Fruit fly (Drosophila melanogaster) whole organism, embryonic: ENCODE data around the gene Atu.
A peak's percentile ranks its signal among the peaks of the same experiment; 100 is the strongest.

Experiments
- BEAF-32 ChIP-seq: fragments of 200-800 bp; sonication (Bioruptor generic); optimal IDR thresholded peaks from 3 replicates; lab custom pipeline; 2017; ENCODE audit warnings: missing biosample characterization, missing genetic modification characterization, mild to moderate bottlenecking, moderate library complexity, missing genetic modification reagents
- Bdp1 ChIP-seq: fragments of 200-800 bp; sonication (Bioruptor generic); optimal IDR thresholded peaks from 3 replicates; lab custom pipeline; 2016; ENCODE audit warnings: missing biosample characterization, missing genetic modification characterization
- CG11247 ChIP-seq: fragments of 200-800 bp; sonication (Bioruptor generic); IDR thresholded peaks from 2 replicates; pipeline ENCODE4 v1.3.6; 2022; ENCODE audit warnings: missing biosample characterization, missing genetic modification characterization
- CG11723 ChIP-seq: fragments of 200-800 bp; sonication (Bioruptor generic); optimal IDR thresholded peaks from 2 replicates; lab custom pipeline; 2017; ENCODE audit warnings: missing biosample characterization, mild to moderate bottlenecking, missing genetic modification characterization
- CG12391 ChIP-seq: fragments of 200-800 bp; sonication (Bioruptor generic); optimal IDR thresholded peaks from 3 replicates; lab custom pipeline; 2018; ENCODE audit warnings: missing biosample characterization, mild to moderate bottlenecking, missing genetic modification characterization, moderate library complexity
- CG12769 ChIP-seq: fragments of 200-800 bp; sonication (Bioruptor generic); optimal IDR thresholded peaks from 2 replicates; lab custom pipeline; 2019; ENCODE audit warnings: missing biosample characterization, mild to moderate bottlenecking, missing genetic modification characterization, moderate library complexity
- CG15479 ChIP-seq: fragments of 200-800 bp; sonication (Bioruptor generic); optimal IDR thresholded peaks from 3 replicates; lab custom pipeline; 2019; ENCODE audit warnings: missing biosample characterization, mild to moderate bottlenecking, missing genetic modification characterization, moderate library complexity
- CG1647 ChIP-seq: fragments of 200-800 bp; sonication (Bioruptor generic); optimal IDR thresholded peaks from 3 replicates; lab custom pipeline; 2016; ENCODE audit warnings: missing biosample characterization, missing genetic modification characterization
- CG17186 ChIP-seq: fragments of 200-800 bp; sonication (Bioruptor generic); optimal IDR thresholded peaks from 3 replicates; lab custom pipeline; 2017; ENCODE audit warnings: missing biosample characterization, missing genetic modification reagents, missing genetic modification characterization
- CG17385 ChIP-seq: fragments of 200-800 bp; sonication (Bioruptor generic); optimal IDR thresholded peaks from 3 replicates; lab custom pipeline; 2018; ENCODE audit warnings: missing biosample characterization, mild to moderate bottlenecking, missing genetic modification characterization
- CG32532 ChIP-seq: fragments of 200-800 bp; sonication (Bioruptor generic); IDR thresholded peaks from 2 replicates; pipeline ENCODE4 v1.3.6; 2022; ENCODE audit warnings: missing biosample characterization, missing genetic modification characterization
- CG33557 ChIP-seq: fragments of 200-800 bp; sonication (Bioruptor generic); optimal IDR thresholded peaks from 2 replicates; lab custom pipeline; 2019; ENCODE audit warnings: missing biosample characterization, mild to moderate bottlenecking, missing genetic modification characterization, moderate library complexity
- CG3838 ChIP-seq: fragments of 200-800 bp; sonication (Bioruptor generic); optimal IDR thresholded peaks from 3 replicates; lab custom pipeline; 2016; ENCODE audit warnings: missing biosample characterization, missing genetic modification characterization
- CG3847 ChIP-seq: fragments of 200-800 bp; sonication (Bioruptor generic); IDR thresholded peaks from 2 replicates; pipeline ENCODE4 v1.3.6; 2022; ENCODE audit warnings: missing biosample characterization, missing genetic modification characterization
- CG4282 ChIP-seq: fragments of 200-800 bp; sonication (Bioruptor generic); optimal IDR thresholded peaks from 2 replicates; lab custom pipeline; 2016; ENCODE audit warnings: missing biosample characterization, missing genetic modification characterization
- CG4707 ChIP-seq: fragments of 200-800 bp; sonication (Bioruptor generic); optimal IDR thresholded peaks from 2 replicates; lab custom pipeline; 2018; ENCODE audit warnings: missing biosample characterization, mild to moderate bottlenecking, missing genetic modification characterization, moderate library complexity
- CG5245 ChIP-seq: fragments of 200-800 bp; sonication (Bioruptor generic); optimal IDR thresholded peaks from 3 replicates; lab custom pipeline; 2016; ENCODE audit warnings: missing biosample characterization, missing genetic modification characterization
- CG6689 ChIP-seq: fragments of 200-800 bp; sonication (Bioruptor generic); IDR thresholded peaks from 2 replicates; pipeline ENCODE4 v1.3.6; 2022; ENCODE audit warnings: missing biosample characterization, missing genetic modification characterization
- CG7372 ChIP-seq: fragments of 200-800 bp; sonication (Bioruptor generic); IDR thresholded peaks from 2 replicates; pipeline ENCODE4 v1.3.6; 2022; ENCODE audit warnings: missing biosample characterization, missing genetic modification characterization
- CG7963 ChIP-seq: fragments of 200-800 bp; sonication (Bioruptor generic); IDR thresholded peaks from 3 replicates; pipeline ENCODE4 v1.3.6; 2022; ENCODE audit warnings: missing biosample characterization, missing genetic modification characterization; ENCODE audit not compliant: partially characterized antibody
- CG9215 ChIP-seq: fragments of 200-800 bp; sonication (Bioruptor generic); IDR thresholded peaks from 2 replicates; pipeline ENCODE4 v1.3.6; 2022; ENCODE audit warnings: missing biosample characterization, missing genetic modification characterization
- Camta ChIP-seq: fragments of 200-800 bp; sonication (Bioruptor generic); optimal IDR thresholded peaks from 2 replicates; lab custom pipeline; 2016; ENCODE audit warnings: missing biosample characterization, missing genetic modification characterization
- Dfd ChIP-seq, 2 experiments: fragments of >200 bp; optimal IDR thresholded peaks; 2 replicates each; lab custom pipeline; 2017; ENCODE audit warnings: missing biosample characterization in 2 of 2, missing genetic modification characterization in 2 of 2
- Doc2 ChIP-seq: fragments of 200-800 bp; sonication (Bioruptor generic); IDR thresholded peaks from 2 replicates; pipeline ENCODE4 v1.3.6; 2022; ENCODE audit warnings: missing biosample characterization, missing genetic modification characterization
- HHEX ChIP-seq: fragments of 200-800 bp; sonication (Bioruptor generic); optimal IDR thresholded peaks from 3 replicates; lab custom pipeline; 2017; ENCODE audit warnings: missing biosample characterization, mild to moderate bottlenecking, missing genetic modification characterization, missing genetic modification reagents
- Hr3 ChIP-seq: fragments of 200-800 bp; sonication (Bioruptor generic); optimal IDR thresholded peaks from 3 replicates; lab custom pipeline; 2016; ENCODE audit warnings: missing biosample characterization, missing genetic modification characterization
- Hr51 ChIP-seq, 2 experiments: fragments of 200-800 bp; sonication (Bioruptor generic); optimal IDR thresholded peaks; 2 replicates in 1 of 2; 3 replicates in 1 of 2; lab custom pipeline; 2016 to 2018; ENCODE audit warnings: missing biosample characterization in 2 of 2, missing genetic modification characterization in 2 of 2, mild to moderate bottlenecking in 1 of 2, moderate library complexity in 1 of 2
- Hsf ChIP-seq: fragments of 200-800 bp; sonication (Bioruptor generic); optimal IDR thresholded peaks from 3 replicates; lab custom pipeline; 2016; ENCODE audit warnings: missing biosample characterization, missing genetic modification characterization
- Spps ChIP-seq: fragments of 200-800 bp; sonication (Bioruptor generic); optimal IDR thresholded peaks from 2 replicates; lab custom pipeline; 2018; ENCODE audit warnings: missing biosample characterization, mild to moderate bottlenecking, missing genetic modification characterization
- Xbp1 ChIP-seq: fragments of 200-800 bp; sonication (Bioruptor generic); optimal IDR thresholded peaks from 3 replicates; lab custom pipeline; 2016; ENCODE audit warnings: missing biosample characterization, mild to moderate bottlenecking, missing genetic modification characterization
- ase ChIP-seq: fragments of 200-800 bp; sonication (Bioruptor generic); IDR thresholded peaks from 3 replicates; pipeline ENCODE4 v1.3.6; 2022; ENCODE audit warnings: missing biosample characterization, missing genetic modification characterization
- bcd ChIP-seq: fragments of 200-800 bp; sonication (Bioruptor generic); optimal IDR thresholded peaks from 2 replicates; lab custom pipeline; 2017; ENCODE audit warnings: missing biosample characterization, mild to moderate bottlenecking, missing genetic modification characterization
- cwo ChIP-seq: fragments of 200-800 bp; sonication (Bioruptor generic); optimal IDR thresholded peaks from 3 replicates; lab custom pipeline; 2017; ENCODE audit warnings: missing biosample characterization, missing genetic modification characterization, mild to moderate bottlenecking, moderate library complexity, missing genetic modification reagents
- dan ChIP-seq: fragments of 200-800 bp; sonication (Bioruptor generic); IDR thresholded peaks from 2 replicates; pipeline ENCODE4 v1.3.6; 2022; ENCODE audit warnings: missing biosample characterization, missing genetic modification characterization
- disco-r ChIP-seq: fragments of 200-800 bp; sonication (Bioruptor generic); optimal IDR thresholded peaks from 2 replicates; lab custom pipeline; 2016; ENCODE audit warnings: missing biosample characterization, missing genetic modification characterization
- ems ChIP-seq: fragments of 200-800 bp; sonication (Bioruptor generic); optimal IDR thresholded peaks from 3 replicates; lab custom pipeline; 2016; ENCODE audit warnings: missing biosample characterization, missing genetic modification characterization
- exex ChIP-seq: fragments of 200-800 bp; sonication (Bioruptor generic); optimal IDR thresholded peaks from 4 replicates; lab custom pipeline; 2018; ENCODE audit warnings: missing biosample characterization, mild to moderate bottlenecking, missing genetic modification characterization, moderate library complexity
- gsb-n ChIP-seq: fragments of 200-800 bp; sonication (Bioruptor generic); optimal IDR thresholded peaks from 3 replicates; lab custom pipeline; 2018; ENCODE audit warnings: missing biosample characterization, mild to moderate bottlenecking, missing genetic modification characterization
- ham ChIP-seq: fragments of 200-800 bp; sonication (Bioruptor generic); IDR thresholded peaks from 2 replicates; pipeline ENCODE4 v1.3.6; 2022; ENCODE audit warnings: missing biosample characterization, missing genetic modification characterization
- her ChIP-seq: fragments of 200-800 bp; sonication (Bioruptor generic); optimal IDR thresholded peaks from 2 replicates; lab custom pipeline; 2016; ENCODE audit warnings: missing biosample characterization, missing genetic modification characterization
- jigr1 ChIP-seq: fragments of 200-800 bp; sonication (Bioruptor generic); IDR thresholded peaks from 3 replicates; pipeline ENCODE4 v1.3.6; 2022; ENCODE audit warnings: missing biosample characterization, missing genetic modification characterization
- jing ChIP-seq: fragments of 200-800 bp; sonication (Bioruptor generic); optimal IDR thresholded peaks from 2 replicates; lab custom pipeline; 2018; ENCODE audit warnings: missing biosample characterization, mild to moderate bottlenecking, missing genetic modification characterization
- klu ChIP-seq: fragments of 200-800 bp; sonication (Bioruptor generic); IDR thresholded peaks from 2 replicates; pipeline ENCODE4 v1.3.6; 2022; ENCODE audit warnings: missing biosample characterization, missing genetic modification characterization
- lbe ChIP-seq: fragments of 200-800 bp; sonication (Bioruptor generic); optimal IDR thresholded peaks from 2 replicates; lab custom pipeline; 2016; ENCODE audit warnings: missing biosample characterization, mild to moderate bottlenecking, missing genetic modification characterization
- odd ChIP-seq: fragments of 200-800 bp; sonication (Bioruptor generic); optimal IDR thresholded peaks from 2 replicates; lab custom pipeline; 2017; ENCODE audit warnings: missing biosample characterization, mild to moderate bottlenecking, missing genetic modification characterization
- pros ChIP-seq: fragments of 200-800 bp; sonication (Bioruptor generic); optimal IDR thresholded peaks from 3 replicates; lab custom pipeline; 2019; ENCODE audit warnings: missing biosample characterization, mild to moderate bottlenecking, missing genetic modification characterization, moderate library complexity
- sqz ChIP-seq: fragments of 200-800 bp; sonication (Bioruptor generic); optimal IDR thresholded peaks from 3 replicates; lab custom pipeline; 2018; ENCODE audit warnings: missing biosample characterization, mild to moderate bottlenecking, missing genetic modification characterization
- tll ChIP-seq, 2 experiments: fragments of 200-800 bp in 1 of 2; fragments of >200 bp in 1 of 2; sonication (Bioruptor generic) in 1 of 2; optimal IDR thresholded peaks; 2 replicates each; lab custom pipeline; 2017 to 2019; ENCODE audit warnings: missing biosample characterization in 2 of 2, missing genetic modification characterization in 2 of 2, mild to moderate bottlenecking in 1 of 2, moderate library complexity in 1 of 2
- trem ChIP-seq: fragments of 200-800 bp; optimal IDR thresholded peaks from 3 replicates; lab custom pipeline; 2019; ENCODE audit warnings: missing biosample characterization, mild to moderate bottlenecking, missing genetic modification characterization, moderate library complexity
- z ChIP-seq: fragments of 200-800 bp; sonication (Bioruptor generic); IDR thresholded peaks from 3 replicates; pipeline ENCODE4 v1.3.6; 2022; ENCODE audit warnings: missing biosample characterization, missing genetic modification characterization

The Atu gene

dm6 chr3R:5620387-5620956 lies 7.3 kb downstream of the Atu start (continued):
- TF ChIP-seq lbe (GFP tag; lab: Kevin White, UChicago) (no peak), CG3847 (peak; percentile 48; the same call in 1 of the 2 replicates), disco-r (no peak), BEAF-32 (no peak), CG7372 (peak; percentile 55; the same call in 1 of the 2 replicates), Dfd (GFP tag; optimal IDR thresholded peaks at IDR 0.05; lab: Kevin White, UChicago) (no peak), gsb-n (tag; lab: Kevin White, UChicago) (peak; percentile 42), z (no peak), CG5245 (GFP tag; lab: Kevin White, UChicago) (peak; percentile 61), CG1647 (peak; percentile 18), trem (tag; lab: Kevin White, UChicago) (peak; percentile 12), CG11723 (GFP tag; lab: Kevin White, UChicago) (peak; percentile 48), Doc2 (GFP tag; lab: Robert Waterston, UW) (no peak), klu (peak; percentile 18; the same call in 1 of the 2 replicates), jing (GFP tag; lab: Kevin White, UChicago) (peak; percentile 37), Spps (tag; lab: Kevin White, UChicago) (no peak), exex (tag; lab: Kevin White, UChicago) (peak; percentile 18), dan (GFP tag; lab: Robert Waterston, UW) (no peak), CG7963 (GFP tag; lab: Robert Waterston, UW) (no peak), CG17186 (GFP tag; lab: Kevin White, UChicago) (no peak), CG6689 (peak; percentile 64), cwo (GFP tag; lab: Kevin White, UChicago) (peak; percentile 28), CG9215 (GFP tag; lab: Robert Waterston, UW) (no peak), CG4707 (no peak), CG17385 (peak; percentile 57), HHEX (peak; percentile 69), CG15479 (no peak), CG32532 (peak; percentile 60; the same call in 1 of the 2 replicates), CG12391 (tag; lab: Kevin White, UChicago) (peak; percentile 73), CG4282 (no peak), bcd (GFP tag; lab: Kevin White, UChicago) (peak; percentile 59), Camta (GFP tag; lab: Kevin White, UChicago) (peak; percentile 62), jigr1 (peak; percentile 65; the same call in 1 of the 3 replicates), CG12769 (peak; percentile 71), ham (GFP tag; lab: Robert Waterston, UW) (no peak), pros (no peak), CG11247 (GFP tag; lab: Robert Waterston, UW) (peak; percentile 54), Hsf (GFP tag; lab: Kevin White, UChicago) (peak; percentile 54), odd (GFP tag; lab: Kevin White, UChicago) (peak; percentile 51), Bdp1 (GFP tag; lab: Kevin White, UChicago) (no peak), ase (GFP tag; lab: Robert Waterston, UW) (peak; percentile 55; the same call in 1 of the 3 replicates), her (GFP tag; lab: Kevin White, UChicago) (peak; percentile 44), sqz (peak; percentile 42), CG33557 (GFP tag; lab: Kevin White, UChicago) (no peak), ems (GFP tag; lab: Kevin White, UChicago) (peak; percentile 52), Hr51 (GFP tag; optimal IDR thresholded peaks at IDR 0.05; lab: Kevin White, UChicago) (peak in 1 of 2 experiments; percentile 70), tll (GFP tag; optimal IDR thresholded peaks at IDR 0.05; lab: Kevin White, UChicago) (no peak), CG3838 (no peak), Xbp1 (GFP tag; lab: Kevin White, UChicago) (peak; percentile 71), Hr3 (peak; percentile 68)
